Worm (Caenorhabditis elegans) whole organism, mixed stage, embryonic: ENCODE data around the gene M05D6.5.

Source experiments
- ceh-39 ChIP-seq: fragments of 150-350 bp; optimal IDR thresholded peaks from 2 replicates; lab custom pipeline; 2014; ENCODE audit warnings: missing biosample characterization, missing genetic modification characterization
- ces-1 ChIP-seq: fragments of 150-350 bp; optimal IDR thresholded peaks from 2 replicates; lab custom pipeline; 2014; ENCODE audit warnings: missing biosample characterization, missing genetic modification reagents, missing genetic modification characterization
- elt-1 ChIP-seq: sonication (generic microtip); optimal IDR thresholded peaks from 2 replicates; lab custom pipeline; 2017; ENCODE audit warnings: missing genetic modification characterization, mild to moderate bottlenecking, missing compliant biosample characterization, antibody characterized with exemption, moderate library complexity, borderline replicate concordance; ENCODE audit not compliant: insufficient read depth
- elt-3 ChIP-seq: fragments of 150-350 bp; optimal IDR thresholded peaks from 2 replicates; lab custom pipeline; 2014; ENCODE audit warnings: missing biosample characterization, missing genetic modification characterization
- flh-1 ChIP-seq: fragments of 200-800 bp; sonication (Bioruptor generic); optimal IDR thresholded peaks from 2 replicates; lab custom pipeline; 2018; ENCODE audit warnings: mild to moderate bottlenecking, missing genetic modification characterization, moderate library complexity, missing compliant biosample characterization
- ham-2 ChIP-seq: fragments of 200-800 bp; sonication (Bioruptor generic); optimal IDR thresholded peaks from 2 replicates; lab custom pipeline; 2018; ENCODE audit warnings: mild to moderate bottlenecking, missing genetic modification characterization, missing compliant biosample characterization
- lin-13 ChIP-seq: fragments of 150-350 bp; optimal IDR thresholded peaks from 2 replicates; lab custom pipeline; 2014; ENCODE audit warnings: missing biosample characterization, missing genetic modification characterization
- nhr-237 ChIP-seq: fragments of 150-350 bp; optimal IDR thresholded peaks from 2 replicates; lab custom pipeline; 2014; ENCODE audit warnings: missing biosample characterization, missing genetic modification characterization
- nhr-28 ChIP-seq: fragments of 150-350 bp; optimal IDR thresholded peaks from 2 replicates; lab custom pipeline; 2014; ENCODE audit warnings: missing biosample characterization, missing genetic modification characterization
- nhr-76 ChIP-seq: sonication (generic microtip); optimal IDR thresholded peaks from 2 replicates; lab custom pipeline; 2017; ENCODE audit warnings: missing biosample characterization, missing genetic modification characterization
- unc-120 ChIP-seq: sonication (generic microtip); optimal IDR thresholded peaks from 2 replicates; lab custom pipeline; 2017; ENCODE audit warnings: missing genetic modification characterization, missing compliant biosample characterization; ENCODE audit not compliant: poor library complexity, severe bottlenecking
- unc-62 ChIP-seq: fragments of 150-350 bp; optimal IDR thresholded peaks from 2 replicates; lab custom pipeline; 2014; ENCODE audit warnings: missing biosample characterization, missing genetic modification reagents, missing genetic modification characterization
- ztf-11 ChIP-seq: fragments of 150-350 bp; optimal IDR thresholded peaks from 2 replicates; lab custom pipeline; 2014; ENCODE audit warnings: missing biosample characterization, missing genetic modification characterization

- no peak for TF ChIP-seq ztf-11 (tag; lab: Kevin White, UChicago)
- no peak for TF ChIP-seq nhr-76 (tag; lab: Kevin White, UChicago)
- no peak for TF ChIP-seq elt-3
- TF ChIP-seq nhr-28 (tag; lab: Kevin White, UChicago) = no peak
- TF ChIP-seq ces-1 (GFP tag; lab: Kevin White, UChicago) = no peak
- no peak for TF ChIP-seq unc-120 (tag; lab: Kevin White, UChicago)
- no peak for TF ChIP-seq nhr-237
- TF ChIP-seq ceh-39 (tag; lab: Kevin White, UChicago) = no peak
- no peak for TF ChIP-seq unc-62 (GFP tag; lab: Kevin White, UChicago)
- TF ChIP-seq flh-1 (GFP tag; lab: Kevin White, UChicago) = no peak
- TF ChIP-seq lin-13 (tag; lab: Kevin White, UChicago) = no peak
- TF ChIP-seq elt-1 (tag; lab: Kevin White, UChicago) = no peak
- no peak for TF ChIP-seq ham-2
Measured at ce11 chrII:8531181-8531759, 49.3 kb upstream of the M05D6.5 start, which contains the start of gene gldi-7.
